Fruit fly (Drosophila melanogaster) whole organism, embryonic: Measurements from ENCODE around the gene capu.
A peak's percentile ranks its signal among the peaks of the same experiment; 100 is the strongest.

Experiments used
- Aef1 ChIP-seq: fragments of 200-800 bp; sonication (Bioruptor generic); IDR thresholded peaks from 3 replicates; pipeline ENCODE4 v1.3.6; 2022; ENCODE audit warnings: missing biosample characterization, missing genetic modification characterization
- CG10959 ChIP-seq: fragments of 200-800 bp; sonication (Bioruptor generic); IDR thresholded peaks from 2 replicates; pipeline ENCODE4 v1.3.6; 2022; ENCODE audit warnings: missing biosample characterization, missing genetic modification characterization
- CG11504 ChIP-seq: fragments of 200-800 bp; sonication (Bioruptor generic); optimal IDR thresholded peaks from 3 replicates; lab custom pipeline; 2019; ENCODE audit warnings: missing biosample characterization, mild to moderate bottlenecking, missing genetic modification characterization, moderate library complexity
- CG12391 ChIP-seq: fragments of 200-800 bp; sonication (Bioruptor generic); optimal IDR thresholded peaks from 3 replicates; lab custom pipeline; 2018; ENCODE audit warnings: missing biosample characterization, mild to moderate bottlenecking, missing genetic modification characterization, moderate library complexity
- CG12744 ChIP-seq: fragments of 200-800 bp; sonication (Bioruptor generic); optimal IDR thresholded peaks from 2 replicates; lab custom pipeline; 2016; ENCODE audit warnings: missing biosample characterization, missing genetic modification characterization
- CG15073 ChIP-seq: fragments of 200-800 bp; sonication (Bioruptor generic); optimal IDR thresholded peaks from 2 replicates; lab custom pipeline; 2016; ENCODE audit warnings: missing biosample characterization, missing genetic modification characterization
- CG1529 ChIP-seq: fragments of 200-800 bp; sonication (Bioruptor generic); optimal IDR thresholded peaks from 3 replicates; lab custom pipeline; 2018; ENCODE audit warnings: missing biosample characterization, missing genetic modification characterization
- CG15696 ChIP-seq: fragments of 200-800 bp; sonication (Bioruptor generic); optimal IDR thresholded peaks from 2 replicates; lab custom pipeline; 2019; ENCODE audit warnings: missing biosample characterization, mild to moderate bottlenecking, missing genetic modification characterization, moderate library complexity
- CG17328 ChIP-seq: fragments of 200-800 bp; sonication (Bioruptor generic); IDR thresholded peaks from 2 replicates; pipeline ENCODE4 v1.3.6; 2022; ENCODE audit warnings: missing biosample characterization, missing genetic modification characterization
- CG2199 ChIP-seq: fragments of 200-800 bp; sonication (Bioruptor generic); IDR thresholded peaks from 3 replicates; pipeline ENCODE4 v1.3.6; 2022; ENCODE audit warnings: missing biosample characterization, missing genetic modification characterization
- CG2678 ChIP-seq: fragments of 200-800 bp; sonication (Bioruptor generic); optimal IDR thresholded peaks from 3 replicates; lab custom pipeline; 2019; ENCODE audit warnings: missing biosample characterization, mild to moderate bottlenecking, missing genetic modification characterization, moderate library complexity
- CG3407 ChIP-seq: fragments of 200-800 bp; sonication (Bioruptor generic); optimal IDR thresholded peaks from 2 replicates; lab custom pipeline; 2018; ENCODE audit warnings: missing biosample characterization, mild to moderate bottlenecking, missing genetic modification characterization
- CG4730 ChIP-seq: fragments of 200-800 bp; sonication (Bioruptor generic); IDR thresholded peaks from 2 replicates; pipeline ENCODE4 v1.3.6; 2022; ENCODE audit warnings: missing biosample characterization, missing genetic modification characterization
- CG4820 ChIP-seq: fragments of 200-800 bp; sonication (Bioruptor generic); optimal IDR thresholded peaks from 3 replicates; lab custom pipeline; 2016; ENCODE audit warnings: missing biosample characterization, missing genetic modification characterization
- CG7839 ChIP-seq: fragments of 200-800 bp; sonication (Bioruptor generic); optimal IDR thresholded peaks from 3 replicates; lab custom pipeline; 2018; ENCODE audit warnings: missing biosample characterization, mild to moderate bottlenecking, missing genetic modification characterization, moderate library complexity
- CG8924 ChIP-seq: fragments of 200-800 bp; optimal IDR thresholded peaks from 3 replicates; lab custom pipeline; 2019; ENCODE audit warnings: missing biosample characterization, mild to moderate bottlenecking, missing genetic modification characterization, moderate library complexity
- CG9727 ChIP-seq: fragments of 200-800 bp; sonication (Bioruptor generic); optimal IDR thresholded peaks from 3 replicates; lab custom pipeline; 2017; ENCODE audit warnings: missing biosample characterization, mild to moderate bottlenecking, missing genetic modification characterization
- Chrac-16 ChIP-seq: fragments of 200-800 bp; sonication (Bioruptor generic); optimal IDR thresholded peaks from 3 replicates; lab custom pipeline; 2016; ENCODE audit warnings: missing biosample characterization, missing genetic modification characterization
- D ChIP-seq, 2 experiments: fragments of 200-800 bp in 1 of 2; fragments of >200 bp in 1 of 2; sonication (Bioruptor generic) in 1 of 2; optimal IDR thresholded peaks; 2 replicates in 1 of 2; 3 replicates in 1 of 2; lab custom pipeline; 2017; ENCODE audit warnings: mild to moderate bottlenecking in 1 of 2, missing biosample characterization in 1 of 2, missing genetic modification characterization in 1 of 2, missing genetic modification reagents in 1 of 2
- Dip2 ChIP-seq: fragments of 200-800 bp; sonication (Bioruptor generic); IDR thresholded peaks from 2 replicates; pipeline ENCODE4 v1.3.6; 2022; ENCODE audit warnings: missing biosample characterization, missing genetic modification characterization
- Dref ChIP-seq: fragments of 200-800 bp; sonication (Bioruptor generic); IDR thresholded peaks from 2 replicates; pipeline ENCODE4 v1.3.6; 2022; ENCODE audit warnings: missing biosample characterization, missing genetic modification characterization
- Ets65A ChIP-seq: fragments of 200-800 bp; sonication (Bioruptor generic); peaks from one replicate; lab custom pipeline; 2016; ENCODE audit warnings: missing biosample characterization, missing genetic modification characterization
- Fer3 ChIP-seq: fragments of 200-800 bp; sonication (Bioruptor generic); optimal IDR thresholded peaks from 2 replicates; lab custom pipeline; 2018; ENCODE audit warnings: missing biosample characterization, mild to moderate bottlenecking, missing genetic modification characterization, moderate library complexity
- HHEX ChIP-seq: fragments of 200-800 bp; sonication (Bioruptor generic); optimal IDR thresholded peaks from 3 replicates; lab custom pipeline; 2017; ENCODE audit warnings: missing biosample characterization, mild to moderate bottlenecking, missing genetic modification characterization, missing genetic modification reagents
- HLH4C ChIP-seq: fragments of 200-800 bp; sonication (Bioruptor generic); IDR thresholded peaks from 3 replicates; pipeline ENCODE4 v1.3.6; 2022; ENCODE audit warnings: missing biosample characterization, missing genetic modification characterization; ENCODE audit not compliant: partially characterized antibody
- Hr3 ChIP-seq: fragments of 200-800 bp; sonication (Bioruptor generic); optimal IDR thresholded peaks from 3 replicates; lab custom pipeline; 2016; ENCODE audit warnings: missing biosample characterization, missing genetic modification characterization
- Mrtf ChIP-seq: fragments of 200-800 bp; sonication (Bioruptor generic); IDR thresholded peaks from 3 replicates; pipeline ENCODE4 v1.3.6; 2022; ENCODE audit warnings: missing biosample characterization, missing genetic modification characterization
- Sox100B ChIP-seq: fragments of 200-800 bp; sonication (Bioruptor generic); optimal IDR thresholded peaks from 3 replicates; lab custom pipeline; 2018; ENCODE audit warnings: missing biosample characterization, mild to moderate bottlenecking, missing genetic modification characterization
- Sry-β ChIP-seq: fragments of 200-800 bp; sonication (Bioruptor generic); optimal IDR thresholded peaks from 2 replicates; lab custom pipeline; 2018; ENCODE audit warnings: missing biosample characterization, mild to moderate bottlenecking, missing genetic modification characterization, moderate library complexity
- Ssrp ChIP-seq: fragments of 200-800 bp; sonication (Bioruptor generic); optimal IDR thresholded peaks from 2 replicates; lab custom pipeline; 2018; ENCODE audit warnings: missing biosample characterization, mild to moderate bottlenecking, missing genetic modification characterization, moderate library complexity
- bsh ChIP-seq, 2 experiments: fragments of 200-800 bp; sonication (Bioruptor generic); optimal IDR thresholded peaks; 2 replicates each; lab custom pipeline; 2017 to 2018; ENCODE audit warnings: mild to moderate bottlenecking in 2 of 2, missing biosample characterization in 2 of 2, missing genetic modification characterization in 2 of 2, moderate library complexity in 1 of 2
- dati ChIP-seq: fragments of 200-800 bp; sonication (Bioruptor generic); IDR thresholded peaks from 2 replicates; pipeline ENCODE4 v1.3.6; 2022; ENCODE audit warnings: missing biosample characterization, missing genetic modification characterization
- dmrt11E ChIP-seq: fragments of 200-800 bp; sonication (Bioruptor generic); optimal IDR thresholded peaks from 3 replicates; lab custom pipeline; 2018; ENCODE audit warnings: missing biosample characterization, mild to moderate bottlenecking, missing genetic modification characterization, moderate library complexity
- eve ChIP-seq, 2 experiments: fragments of >200 bp; optimal IDR thresholded peaks; 2 replicates each; lab custom pipeline; 2017; ENCODE audit warnings: missing biosample characterization in 2 of 2, missing genetic modification characterization in 2 of 2
- ewg ChIP-seq: fragments of 200-800 bp; sonication (Bioruptor generic); optimal IDR thresholded peaks from 3 replicates; lab custom pipeline; 2017; ENCODE audit warnings: mild to moderate bottlenecking, missing biosample characterization, missing genetic modification reagents, missing genetic modification characterization
- fd3F ChIP-seq: fragments of 200-800 bp; sonication (Bioruptor generic); optimal IDR thresholded peaks from 2 replicates; lab custom pipeline; 2018; ENCODE audit warnings: missing biosample characterization, mild to moderate bottlenecking, missing genetic modification characterization, moderate library complexity
- fd96Cb ChIP-seq: fragments of 200-800 bp; sonication (Bioruptor generic); optimal IDR thresholded peaks from 2 replicates; lab custom pipeline; 2018; ENCODE audit warnings: missing biosample characterization, mild to moderate bottlenecking, missing genetic modification characterization, moderate library complexity
- grau ChIP-seq: fragments of 200-800 bp; optimal IDR thresholded peaks from 3 replicates; lab custom pipeline; 2019; ENCODE audit warnings: missing biosample characterization, mild to moderate bottlenecking, missing genetic modification characterization, moderate library complexity
- gsb-n ChIP-seq: fragments of 200-800 bp; sonication (Bioruptor generic); optimal IDR thresholded peaks from 3 replicates; lab custom pipeline; 2018; ENCODE audit warnings: missing biosample characterization, mild to moderate bottlenecking, missing genetic modification characterization
- jing ChIP-seq: fragments of 200-800 bp; sonication (Bioruptor generic); optimal IDR thresholded peaks from 2 replicates; lab custom pipeline; 2018; ENCODE audit warnings: missing biosample characterization, mild to moderate bottlenecking, missing genetic modification characterization
- jumu ChIP-seq: fragments of 200-800 bp; sonication (Bioruptor generic); optimal IDR thresholded peaks from 3 replicates; lab custom pipeline; 2016; ENCODE audit warnings: missing biosample characterization, missing genetic modification characterization
- maf-S ChIP-seq: fragments of 200-800 bp; sonication (Bioruptor generic); optimal IDR thresholded peaks from 2 replicates; lab custom pipeline; 2016; ENCODE audit warnings: missing biosample characterization, missing genetic modification characterization
- nerfin-2 ChIP-seq: fragments of 200-800 bp; sonication (Bioruptor generic); IDR thresholded peaks from 2 replicates; pipeline ENCODE4 v1.3.6; 2022; ENCODE audit warnings: missing biosample characterization, missing genetic modification characterization; ENCODE audit not compliant: partially characterized antibody
- nmo ChIP-seq: fragments of 200-800 bp; sonication (Bioruptor generic); optimal IDR thresholded peaks from 2 replicates; lab custom pipeline; 2018; ENCODE audit warnings: missing biosample characterization, mild to moderate bottlenecking, missing genetic modification characterization, moderate library complexity
- rib ChIP-seq: fragments of 200-800 bp; sonication (Bioruptor generic); IDR thresholded peaks from 2 replicates; pipeline ENCODE4 v1.3.6; 2022; ENCODE audit warnings: missing biosample characterization, missing genetic modification characterization
- sens ChIP-seq: fragments of 200-800 bp; sonication (Bioruptor generic); peaks from one replicate; lab custom pipeline; 2016; ENCODE audit warnings: missing biosample characterization, missing genetic modification characterization
- seq ChIP-seq: fragments of 200-800 bp; sonication (Bioruptor generic); IDR thresholded peaks from 2 replicates; pipeline ENCODE4 v1.3.6; 2022; ENCODE audit warnings: missing biosample characterization, missing genetic modification characterization
- trem ChIP-seq: fragments of 200-800 bp; optimal IDR thresholded peaks from 3 replicates; lab custom pipeline; 2019; ENCODE audit warnings: missing biosample characterization, mild to moderate bottlenecking, missing genetic modification characterization, moderate library complexity
- zfh2 ChIP-seq: fragments of 200-800 bp; sonication (Bioruptor generic); optimal IDR thresholded peaks from 2 replicates; lab custom pipeline; 2016; ENCODE audit warnings: missing biosample characterization, missing genetic modification characterization

capu gene

DNA sequence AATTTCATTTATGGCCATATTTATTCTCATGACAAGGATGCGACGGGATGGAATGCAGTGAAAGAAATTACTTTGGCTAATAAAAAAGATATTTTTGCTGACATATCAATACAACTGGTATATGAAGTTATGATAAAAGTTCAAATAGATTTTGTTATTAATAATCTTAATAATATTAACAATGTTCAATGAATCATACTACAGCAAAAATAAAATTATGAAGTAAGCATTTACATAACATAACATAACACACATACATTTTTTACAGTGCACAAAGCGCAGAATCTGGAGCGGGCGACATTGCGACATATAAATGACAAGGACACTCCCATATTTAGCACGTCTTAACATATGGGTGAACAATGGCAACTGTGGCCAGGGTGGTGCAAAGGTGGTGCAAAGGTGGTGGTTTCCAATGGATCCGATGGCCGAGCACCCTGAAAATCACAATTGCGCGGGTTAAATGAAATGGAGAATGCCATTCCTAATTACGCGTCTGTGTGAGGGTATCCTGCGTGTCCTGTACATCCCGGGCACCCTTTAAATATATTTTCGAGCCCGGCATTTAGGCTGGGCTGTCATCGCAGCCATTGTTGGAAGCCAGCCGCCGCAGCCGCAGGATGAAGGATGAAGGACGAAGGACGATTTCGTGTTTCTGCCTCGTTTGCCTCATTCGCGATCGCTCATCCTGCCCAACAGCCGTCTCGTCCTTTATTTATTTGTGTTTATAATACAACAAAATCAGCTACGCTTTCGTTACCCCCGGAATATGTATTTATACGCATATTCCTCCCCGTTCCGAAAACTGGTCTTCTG lies 57.6 kb downstream of the capu start (continued):
- TF ChIP-seq CG9727 (GFP tag; lab: Kevin White, UChicago): peak; percentile 56
- TF ChIP-seq CG11504: peak; percentile 34
- no peak for TF ChIP-seq zfh2 (GFP tag; lab: Kevin White, UChicago)
- TF ChIP-seq Ets65A (GFP tag; lab: Kevin White, UChicago): peak; percentile 76
- TF ChIP-seq Chrac-16 (GFP tag; lab: Kevin White, UChicago): peak; percentile 3
- peak; percentile 6 for TF ChIP-seq trem (tag; lab: Kevin White, UChicago)
- TF ChIP-seq bsh (GFP tag; optimal IDR thresholded peaks at IDR 0.05; lab: Kevin White, UChicago): peak in 1 of 2 experiments; percentile 56
- no peak for TF ChIP-seq Aef1 (GFP tag; lab: Robert Waterston, UW)
- TF ChIP-seq dmrt11E: peak; percentile 74
- TF ChIP-seq CG1529 (GFP tag; lab: Kevin White, UChicago): no peak
- TF ChIP-seq jumu: no peak
- peak; percentile 18 for TF ChIP-seq CG8924
- TF ChIP-seq jing (GFP tag; lab: Kevin White, UChicago): no peak
- no peak for TF ChIP-seq CG12744
- TF ChIP-seq fd3F: no peak
- no peak for TF ChIP-seq Dip2 (GFP tag; lab: Robert Waterston, UW)
- TF ChIP-seq CG10959 (GFP tag; lab: Robert Waterston, UW): no peak
- TF ChIP-seq maf-S (GFP tag; lab: Kevin White, UChicago): no peak
- TF ChIP-seq D (optimal IDR thresholded peaks at IDR 0.05; lab: Kevin White, UChicago): peak; percentile 28
- TF ChIP-seq D (GFP tag; optimal IDR thresholded peaks at IDR 0.05; lab: Kevin White, UChicago): peak; percentile 4
- TF ChIP-seq Ssrp (tag; lab: Kevin White, UChicago): peak; percentile 33
- TF ChIP-seq CG2199: no peak
- TF ChIP-seq CG3407 (GFP tag; lab: Kevin White, UChicago): no peak
- TF ChIP-seq CG15073 (GFP tag; lab: Kevin White, UChicago): no peak
- no peak for TF ChIP-seq nerfin-2 (GFP tag; lab: Robert Waterston, UW)
- peak; percentile 50 for TF ChIP-seq CG12391 (tag; lab: Kevin White, UChicago)
- no peak for TF ChIP-seq rib (GFP tag; lab: Robert Waterston, UW)
- no peak for TF ChIP-seq CG4820
- TF ChIP-seq Sox100B (GFP tag; lab: Kevin White, UChicago): peak; percentile 13
- TF ChIP-seq dati (GFP tag; lab: Robert Waterston, UW): no peak
- TF ChIP-seq HLH4C (GFP tag; lab: Robert Waterston, UW): no peak
- no peak for TF ChIP-seq Dref
- TF ChIP-seq ewg: no peak
- peak; percentile 16 for TF ChIP-seq Hr3 (GFP tag; lab: Kevin White, UChicago)
- 0 out of 2 replicates have a peak, but pooled peaks have one; percentile 9 for TF ChIP-seq seq (GFP tag; lab: Robert Waterston, UW)
- TF ChIP-seq Sry-β: no peak
- TF ChIP-seq HHEX (GFP tag; lab: Kevin White, UChicago): no peak
- TF ChIP-seq CG2678 (tag; lab: Kevin White, UChicago): peak; percentile 24
- peak; percentile 83 for TF ChIP-seq gsb-n
- peak; percentile 23; the same call in 1 of the 2 replicates for TF ChIP-seq CG17328 (GFP tag; lab: Robert Waterston, UW)
- peak in 1 of 2 experiments; percentile 70 for TF ChIP-seq eve (GFP tag; optimal IDR thresholded peaks at IDR 0.05; lab: Kevin White, UChicago)
- peak; percentile 21 for TF ChIP-seq grau (tag; lab: Kevin White, UChicago)
- TF ChIP-seq Fer3: no peak
- peak; percentile 45 for TF ChIP-seq sens (GFP tag; lab: Kevin White, UChicago)
- peak; percentile 44 for TF ChIP-seq CG15696
- TF ChIP-seq Mrtf (GFP tag; lab: Robert Waterston, UW): no peak
- peak; percentile 33 for TF ChIP-seq nmo
- TF ChIP-seq CG7839 (tag; lab: Kevin White, UChicago): peak; percentile 31
- peak; percentile 21 for TF ChIP-seq fd96Cb
- TF ChIP-seq CG4730 (GFP tag; lab: Robert Waterston, UW): no peak
